Worm (Caenorhabditis elegans) whole organism, midembryonic: ENCODE data around the gene C33B4.4.

Experiments
- cog-1 ChIP-seq: sonication (generic microtip); optimal IDR thresholded peaks from 2 replicates; lab custom pipeline; 2016; ENCODE audit warnings: missing genetic modification characterization, missing compliant biosample characterization
- flt-1 ChIP-seq: fragments of 200-800 bp; sonication (Bioruptor generic); IDR thresholded peaks from 2 replicates; pipeline ENCODE4 v1.3.6; 2022; ENCODE audit warnings: missing genetic modification characterization, missing compliant biosample characterization
- klf-2 ChIP-seq: fragments of 200-800 bp; sonication (Bioruptor generic); conservative IDR thresholded peaks from 2 replicates; pipeline ENCODE4 v1.3.6; 2022; ENCODE audit warnings: missing genetic modification reagents, missing genetic modification characterization, missing compliant biosample characterization
- med-1 ChIP-seq: sonication (generic microtip); optimal IDR thresholded peaks from 2 replicates; lab custom pipeline; 2017; ENCODE audit warnings: missing genetic modification characterization, mild to moderate bottlenecking, missing compliant biosample characterization, antibody characterized with exemption, missing genetic modification reagents; ENCODE audit not compliant: insufficient read depth
- ref-1 ChIP-seq: fragments of 200-800 bp; sonication (Bioruptor generic); conservative IDR thresholded peaks from 2 replicates; pipeline ENCODE4 v1.3.6; 2022; ENCODE audit warnings: missing genetic modification reagents, missing genetic modification characterization, missing compliant biosample characterization
- tab-1 ChIP-seq: fragments of 200-800 bp; sonication (Bioruptor generic); IDR thresholded peaks from 2 replicates; pipeline ENCODE4 v1.3.6; 2022; ENCODE audit warnings: missing genetic modification characterization, missing compliant biosample characterization
- ztf-23 ChIP-seq: fragments of 200-800 bp; sonication (Bioruptor generic); IDR thresholded peaks from 2 replicates; pipeline ENCODE4 v1.3.6; 2022; ENCODE audit warnings: missing genetic modification reagents, missing genetic modification characterization, missing compliant biosample characterization

ce11 chrII:11337497-11338040, 45.7 kb downstream of the C33B4.4 start, which contains the start of gene sqt-1:
- TF ChIP-seq flt-1 (GFP tag; lab: Robert Waterston, UW) (no peak), tab-1 (GFP tag; lab: Robert Waterston, UW) (no peak), cog-1 (tag; lab: Kevin White, UChicago) (no peak), klf-2 (no peak), ztf-23 (GFP tag; lab: Robert Waterston, UW) (no peak), ref-1 (GFP tag; lab: Robert Waterston, UW) (no peak), med-1 (GFP tag; lab: Kevin White, UChicago) (no peak)
